Worm (Caenorhabditis elegans): ENCODE results near the gene srz-42.

The srz-42 gene

DNA sequence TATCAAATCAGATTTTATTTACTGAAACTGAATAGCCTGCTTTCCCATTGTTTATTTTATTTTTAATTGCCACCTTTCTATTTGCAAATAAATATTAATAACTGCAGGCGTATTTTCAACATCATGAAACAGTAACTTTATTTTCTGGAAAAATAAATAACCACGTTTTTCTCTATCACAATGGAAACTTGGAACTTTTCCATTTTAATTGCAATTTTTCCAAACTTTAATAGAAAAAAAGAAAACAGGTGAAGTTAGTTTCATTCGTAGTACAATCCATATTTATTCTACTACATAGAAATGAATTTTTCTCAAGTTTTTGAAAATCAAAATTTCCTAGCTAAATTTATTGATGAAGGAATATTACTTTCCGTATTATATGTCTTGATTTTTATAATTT lies at the start of gene srz-42:
Gene srz-42 (plus strand): TSS at position 301 of the 400 bp plus-strand sequence.
- TF ChIP-seq T22C8.4 (GFP tag; IDR thresholded peaks at IDR 0.05) (no peak), ztf-23 (GFP tag; IDR thresholded peaks at IDR 0.05) (no peak), ztf-29 (GFP tag; IDR thresholded peaks at IDR 0.05) (no peak), tab-1 (GFP tag; IDR thresholded peaks at IDR 0.05) (no peak), flt-1 (GFP tag; IDR thresholded peaks at IDR 0.05) (no peak), ref-1 (GFP tag; conservative IDR thresholded peaks at IDR 0.05) (no peak), med-1 (GFP tag; optimal IDR thresholded peaks at IDR 0.05; ENCODE audit: insufficient read depth) (no peak), klf-2 (GFP tag; conservative IDR thresholded peaks at IDR 0.05) (no peak), cog-1 (tag; optimal IDR thresholded peaks at IDR 0.05) (no peak)

DNA sequence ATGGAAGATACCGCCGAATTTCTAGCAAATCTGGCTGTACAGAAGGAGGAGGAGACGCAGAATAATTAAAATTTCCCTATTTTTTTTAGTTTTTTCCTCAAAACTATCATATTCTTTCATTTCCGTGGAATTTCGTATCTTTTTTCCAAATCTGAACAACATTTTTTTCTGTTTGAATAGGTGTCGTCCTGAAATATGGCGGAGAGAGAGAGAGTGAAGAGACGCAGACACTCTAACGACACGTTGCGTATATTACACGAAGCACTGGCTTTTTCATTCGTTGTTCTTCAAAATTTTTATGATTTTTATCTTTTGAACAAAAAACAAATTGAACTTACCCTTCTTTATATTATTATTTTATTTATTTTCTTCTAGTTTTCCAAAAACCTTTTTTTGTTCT lies 46.2 kb upstream of the srz-42 start:
- TF ChIP-seq tab-1 (GFP tag; IDR thresholded peaks at IDR 0.05), result no peak
- no peak for TF ChIP-seq ztf-29 (GFP tag; IDR thresholded peaks at IDR 0.05)
- no peak for TF ChIP-seq cog-1 (tag; optimal IDR thresholded peaks at IDR 0.05)
- TF ChIP-seq ztf-23 (GFP tag; IDR thresholded peaks at IDR 0.05), result no peak
- TF ChIP-seq T22C8.4 (GFP tag; IDR thresholded peaks at IDR 0.05), result no peak
- TF ChIP-seq ref-1 (GFP tag; conservative IDR thresholded peaks at IDR 0.05), result no peak
- no peak for TF ChIP-seq klf-2 (GFP tag; conservative IDR thresholded peaks at IDR 0.05)
- TF ChIP-seq flt-1 (GFP tag; IDR thresholded peaks at IDR 0.05), result no peak
- no peak for TF ChIP-seq med-1 (GFP tag; optimal IDR thresholded peaks at IDR 0.05; ENCODE audit: insufficient read depth)

DNA sequence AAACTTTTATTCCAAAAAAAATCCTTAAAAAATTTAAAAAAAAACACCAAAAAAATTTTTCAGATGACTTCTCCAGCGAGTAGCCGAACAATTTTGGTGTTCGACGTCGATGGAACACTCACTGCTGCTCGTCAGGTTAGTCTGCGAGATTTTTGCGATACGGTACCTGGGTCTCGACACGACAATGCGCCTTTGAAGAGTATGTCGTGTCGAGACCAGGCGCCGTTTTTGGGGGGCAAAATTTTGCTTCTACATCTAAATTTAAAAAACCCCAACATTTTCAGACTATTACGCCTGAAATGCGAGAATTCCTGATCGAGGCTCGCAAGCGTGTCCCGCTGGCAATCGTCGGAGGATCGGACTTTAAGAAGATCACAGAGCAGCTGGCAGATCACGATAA lies 45.7 kb upstream of the srz-42 start, which contains the start of gene F52B11.2:
Gene F52B11.2 (plus strand): TSS at position 64 of the 400 bp plus-strand sequence.
- no peak for TF ChIP-seq T22C8.4 (GFP tag; IDR thresholded peaks at IDR 0.05)
- TF ChIP-seq med-1 (GFP tag; optimal IDR thresholded peaks at IDR 0.05; ENCODE audit: insufficient read depth), result no peak
- no peak for TF ChIP-seq ztf-29 (GFP tag; IDR thresholded peaks at IDR 0.05)

DNA sequence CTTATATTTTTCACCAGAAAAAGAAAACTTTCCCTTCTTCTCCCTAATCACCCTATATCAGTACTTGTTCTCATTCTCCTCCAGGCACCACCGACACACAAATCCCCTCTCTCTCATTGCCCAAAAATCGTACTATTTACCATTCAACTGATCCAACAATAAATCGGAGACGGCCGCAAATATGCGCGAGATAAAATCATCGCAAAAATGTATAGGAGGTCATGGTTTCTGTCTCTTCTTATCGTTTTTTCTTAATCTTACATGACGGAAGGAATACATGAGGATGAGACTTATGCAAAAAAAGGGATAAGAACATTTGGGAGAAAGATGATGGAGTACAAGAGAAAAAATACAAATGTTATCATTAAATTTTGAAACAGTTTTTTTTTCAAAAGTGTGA lies 42.8 kb upstream of the srz-42 start:
- TF ChIP-seq med-1 (GFP tag; optimal IDR thresholded peaks at IDR 0.05; ENCODE audit: insufficient read depth) (no peak), ztf-23 (GFP tag; IDR thresholded peaks at IDR 0.05) (no peak), tab-1 (GFP tag; IDR thresholded peaks at IDR 0.05) (no peak), cog-1 (tag; optimal IDR thresholded peaks at IDR 0.05) (no peak), T22C8.4 (GFP tag; IDR thresholded peaks at IDR 0.05) (no peak), klf-2 (GFP tag; conservative IDR thresholded peaks at IDR 0.05) (no peak)

DNA sequence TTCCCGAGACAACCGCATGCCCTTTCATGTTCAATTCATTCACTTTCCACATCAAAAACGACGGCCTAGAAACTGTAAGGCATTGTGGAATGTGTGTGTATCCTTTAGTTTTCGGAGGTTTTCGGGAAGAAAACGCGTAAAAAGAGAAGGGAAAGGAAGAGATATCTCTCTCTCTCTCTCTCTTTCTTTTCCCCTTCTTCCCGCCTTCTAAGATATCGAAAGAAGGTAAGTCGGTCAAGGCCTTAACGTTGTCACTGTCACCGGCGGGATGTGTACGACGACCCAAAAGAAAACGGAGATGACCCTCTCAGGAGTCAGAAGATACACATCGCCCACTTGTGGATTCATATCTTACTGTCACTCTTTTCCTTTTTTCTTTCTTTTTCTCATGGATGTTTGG lies 39.4 kb upstream of the srz-42 start:
- TF ChIP-seq cog-1 (tag; optimal IDR thresholded peaks at IDR 0.05) (no peak), ref-1 (GFP tag; conservative IDR thresholded peaks at IDR 0.05) (no peak)

DNA sequence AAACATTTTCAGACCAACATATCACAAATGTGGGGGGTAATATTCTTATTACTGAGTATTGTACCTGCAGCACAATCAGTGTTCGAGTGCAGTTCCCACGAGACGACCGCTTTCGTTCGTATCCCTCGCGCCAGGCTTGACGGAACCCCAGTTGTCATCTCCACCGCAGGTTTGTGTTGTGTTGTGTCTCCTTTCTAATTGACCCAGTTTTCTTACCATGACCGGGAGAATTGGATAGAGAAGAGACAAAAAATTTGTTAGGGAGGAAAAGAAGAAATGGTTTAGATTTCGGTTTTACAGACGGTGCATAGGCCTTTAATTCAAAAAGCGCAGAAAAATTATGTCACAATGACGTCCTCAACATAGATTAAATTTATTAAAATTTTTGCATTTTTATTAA lies 37.9 kb upstream of the srz-42 start, which contains the start of gene noah-2:
Gene noah-2 (plus strand): TSS at position 13 of the 400 bp plus-strand sequence.
- TF ChIP-seq tab-1 (GFP tag; IDR thresholded peaks at IDR 0.05) (no peak), ref-1 (GFP tag; conservative IDR thresholded peaks at IDR 0.05) (no peak), ztf-29 (GFP tag; IDR thresholded peaks at IDR 0.05) (no peak), cog-1 (tag; optimal IDR thresholded peaks at IDR 0.05) (no peak), med-1 (GFP tag; optimal IDR thresholded peaks at IDR 0.05; ENCODE audit: insufficient read depth) (no peak), ztf-23 (GFP tag; IDR thresholded peaks at IDR 0.05) (no peak), flt-1 (GFP tag; IDR thresholded peaks at IDR 0.05) (no peak), T22C8.4 (GFP tag; IDR thresholded peaks at IDR 0.05) (no peak), klf-2 (GFP tag; conservative IDR thresholded peaks at IDR 0.05) (no peak)

DNA sequence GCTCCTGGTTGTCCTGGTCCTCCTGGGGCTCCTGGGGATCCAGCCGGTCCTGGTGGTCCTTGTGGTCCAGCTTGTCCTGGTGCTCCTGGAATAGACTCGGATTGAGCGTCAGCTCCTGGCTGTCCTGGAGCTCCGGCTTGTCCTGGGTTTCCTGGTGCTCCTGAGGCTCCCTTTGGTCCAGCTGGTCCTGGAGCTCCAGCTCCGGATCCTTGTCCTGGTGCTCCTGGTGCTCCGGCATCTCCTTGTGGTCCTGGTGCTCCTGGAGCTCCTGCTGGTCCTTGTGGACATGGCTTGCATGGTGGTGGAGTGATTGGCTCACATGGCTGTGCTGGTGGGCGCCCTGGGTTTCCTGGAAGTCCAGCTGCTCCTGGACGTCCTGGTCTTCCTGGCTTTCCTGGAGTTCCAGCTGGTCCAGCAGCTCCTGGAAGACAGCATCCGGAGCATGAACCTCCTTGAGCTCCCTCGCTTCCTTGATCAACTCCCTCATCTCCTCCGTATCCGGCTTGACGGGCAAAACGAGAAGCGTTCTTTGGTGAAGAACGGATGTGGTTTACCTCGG lies 30.6 kb upstream of the srz-42 start:
- no peak for TF ChIP-seq ref-1 (GFP tag; conservative IDR thresholded peaks at IDR 0.05)
- no peak for TF ChIP-seq ztf-23 (GFP tag; IDR thresholded peaks at IDR 0.05)
- no peak for TF ChIP-seq med-1 (GFP tag; optimal IDR thresholded peaks at IDR 0.05; ENCODE audit: insufficient read depth)
- no peak for TF ChIP-seq tab-1 (GFP tag; IDR thresholded peaks at IDR 0.05)

DNA sequence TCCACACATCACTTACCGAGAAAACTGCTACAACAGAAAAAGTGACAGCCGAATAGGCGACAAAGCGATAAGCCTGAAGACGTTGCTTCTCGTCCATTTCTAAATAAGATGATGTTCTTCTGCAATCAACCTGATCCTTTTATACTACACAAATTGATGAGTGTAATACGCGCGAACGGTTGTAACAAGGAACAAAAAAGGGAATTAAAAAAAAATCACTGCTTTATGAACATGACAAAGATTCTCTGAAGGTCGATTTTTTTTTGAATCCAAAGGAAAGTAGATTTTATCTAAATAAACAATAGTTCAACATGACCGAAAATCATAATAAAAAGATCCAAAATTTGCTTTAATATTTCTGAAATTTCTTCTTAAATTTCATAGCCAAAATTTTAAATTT lies 29.9 kb upstream of the srz-42 start, which contains the start of gene col-133:
Gene col-133 (minus strand): TSS at position 101 of the 400 bp plus-strand sequence.
- TF ChIP-seq flt-1 (GFP tag; IDR thresholded peaks at IDR 0.05) (no peak), med-1 (GFP tag; optimal IDR thresholded peaks at IDR 0.05; ENCODE audit: insufficient read depth) (no peak), T22C8.4 (GFP tag; IDR thresholded peaks at IDR 0.05) (no peak), klf-2 (GFP tag; conservative IDR thresholded peaks at IDR 0.05) (no peak), ztf-23 (GFP tag; IDR thresholded peaks at IDR 0.05) (no peak), ref-1 (GFP tag; conservative IDR thresholded peaks at IDR 0.05) (no peak), tab-1 (GFP tag; IDR thresholded peaks at IDR 0.05) (no peak), ztf-29 (GFP tag; IDR thresholded peaks at IDR 0.05) (no peak), cog-1 (tag; optimal IDR thresholded peaks at IDR 0.05) (no peak)

DNA sequence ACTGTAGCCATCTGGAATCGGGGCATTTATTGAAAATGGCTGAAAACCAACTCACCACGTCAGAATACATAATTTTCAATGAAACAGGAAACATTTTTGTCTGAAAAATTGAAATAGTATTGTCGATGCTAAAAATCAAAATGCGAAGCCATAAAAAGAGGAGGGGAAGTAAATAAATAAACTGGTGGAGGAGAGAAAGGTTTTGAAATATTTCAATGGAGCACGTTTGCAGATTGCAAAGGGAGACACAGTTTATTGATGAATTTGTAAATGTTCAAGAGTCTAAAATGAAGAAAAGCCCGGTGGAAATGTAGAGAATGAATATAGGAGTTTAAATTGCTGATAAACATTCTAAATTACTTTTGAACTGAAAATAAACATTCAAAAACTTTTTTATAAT lies 26.1 kb upstream of the srz-42 start, which contains the start of gene F52B11.5:
Gene F52B11.5 (minus strand): TSS at position 178 of the 400 bp plus-strand sequence.
- TF ChIP-seq cog-1 (tag; optimal IDR thresholded peaks at IDR 0.05), result no peak
- TF ChIP-seq flt-1 (GFP tag; IDR thresholded peaks at IDR 0.05), result no peak
- TF ChIP-seq ztf-23 (GFP tag; IDR thresholded peaks at IDR 0.05), result no peak
- TF ChIP-seq med-1 (GFP tag; optimal IDR thresholded peaks at IDR 0.05; ENCODE audit: insufficient read depth), result no peak
- no peak for TF ChIP-seq T22C8.4 (GFP tag; IDR thresholded peaks at IDR 0.05)
- TF ChIP-seq ref-1 (GFP tag; conservative IDR thresholded peaks at IDR 0.05), result no peak
- TF ChIP-seq klf-2 (GFP tag; conservative IDR thresholded peaks at IDR 0.05), result no peak
- TF ChIP-seq ztf-29 (GFP tag; IDR thresholded peaks at IDR 0.05), result no peak
- no peak for TF ChIP-seq tab-1 (GFP tag; IDR thresholded peaks at IDR 0.05)

DNA sequence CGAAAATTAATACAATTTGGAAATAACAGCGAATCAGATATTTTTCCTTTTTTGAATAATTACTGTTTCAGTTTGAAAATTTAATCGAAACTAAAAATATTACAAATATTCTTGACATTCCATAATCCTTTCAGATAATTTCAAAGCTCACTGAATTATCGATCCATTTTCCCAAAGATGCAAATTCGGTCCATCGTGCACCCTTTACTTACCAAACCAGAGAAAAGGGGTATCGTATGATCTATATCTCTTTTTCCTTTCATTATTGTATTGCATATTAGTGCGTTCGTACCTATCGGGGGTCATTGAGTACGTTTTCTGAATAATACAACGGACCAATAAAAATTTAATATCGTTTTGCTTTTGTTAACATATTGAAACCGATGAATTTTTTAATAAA lies 24.4 kb upstream of the srz-42 start:
- no peak for TF ChIP-seq flt-1 (GFP tag; IDR thresholded peaks at IDR 0.05)
- TF ChIP-seq ztf-29 (GFP tag; IDR thresholded peaks at IDR 0.05), result no peak
- TF ChIP-seq T22C8.4 (GFP tag; IDR thresholded peaks at IDR 0.05), result no peak
- TF ChIP-seq med-1 (GFP tag; optimal IDR thresholded peaks at IDR 0.05; ENCODE audit: insufficient read depth), result no peak
- TF ChIP-seq ref-1 (GFP tag; conservative IDR thresholded peaks at IDR 0.05), result no peak
- TF ChIP-seq cog-1 (tag; optimal IDR thresholded peaks at IDR 0.05), result no peak
- TF ChIP-seq tab-1 (GFP tag; IDR thresholded peaks at IDR 0.05), result no peak
- TF ChIP-seq ztf-23 (GFP tag; IDR thresholded peaks at IDR 0.05), result no peak
- TF ChIP-seq klf-2 (GFP tag; conservative IDR thresholded peaks at IDR 0.05), result no peak
